Fruit fly (Drosophila melanogaster) whole organism, adult: ENCODE data around the gene Dic1.

Experiments
- CG11617 ChIP-seq: fragments of 200-800 bp; sonication (Bioruptor generic); optimal IDR thresholded peaks from 2 replicates; lab custom pipeline; 2017; ENCODE audit warnings: mild to moderate bottlenecking, missing biosample characterization, missing genetic modification reagents, missing genetic modification characterization
- CG12768 ChIP-seq: fragments of 200-800 bp; sonication (Bioruptor generic); optimal IDR thresholded peaks from 2 replicates; lab custom pipeline; 2017; ENCODE audit warnings: missing biosample characterization, missing genetic modification characterization, mild to moderate bottlenecking, moderate library complexity, missing genetic modification reagents
- CG14711 ChIP-seq: fragments of 200-800 bp; sonication (Bioruptor generic); optimal IDR thresholded peaks from 2 replicates; lab custom pipeline; 2018; ENCODE audit warnings: missing biosample characterization, mild to moderate bottlenecking, missing genetic modification characterization, moderate library complexity
- CG1620 ChIP-seq: fragments of 200-800 bp; sonication (Bioruptor generic); optimal IDR thresholded peaks from 2 replicates; lab custom pipeline; 2016; ENCODE audit warnings: missing biosample characterization, missing genetic modification characterization
- CG33017 ChIP-seq: fragments of 200-800 bp; sonication (Bioruptor generic); optimal IDR thresholded peaks from 2 replicates; lab custom pipeline; 2018; ENCODE audit warnings: missing biosample characterization, mild to moderate bottlenecking, missing genetic modification characterization, moderate library complexity
- CG5204 ChIP-seq: fragments of 200-800 bp; sonication (Bioruptor generic); optimal IDR thresholded peaks from 2 replicates; lab custom pipeline; 2016; ENCODE audit warnings: missing biosample characterization, missing genetic modification characterization
- CG7045 ChIP-seq: fragments of 200-800 bp; sonication (Bioruptor generic); optimal IDR thresholded peaks from 2 replicates; lab custom pipeline; 2017; ENCODE audit warnings: missing biosample characterization, mild to moderate bottlenecking, missing genetic modification characterization
- CG7101 ChIP-seq: fragments of 200-800 bp; sonication (Bioruptor generic); optimal IDR thresholded peaks from 2 replicates; lab custom pipeline; 2018; ENCODE audit warnings: missing biosample characterization, mild to moderate bottlenecking, missing genetic modification characterization, moderate library complexity
- Clk ChIP-seq: fragments of 200-800 bp; sonication (Bioruptor generic); optimal IDR thresholded peaks from 2 replicates; lab custom pipeline; 2017; ENCODE audit warnings: missing biosample characterization, missing genetic modification characterization
- Crg-1 ChIP-seq: fragments of 200-800 bp; sonication (Bioruptor generic); optimal IDR thresholded peaks from 2 replicates; lab custom pipeline; 2016; ENCODE audit warnings: missing biosample characterization, missing genetic modification characterization
- Hr96 ChIP-seq: fragments of 200-800 bp; sonication (Bioruptor generic); optimal IDR thresholded peaks from 2 replicates; lab custom pipeline; 2016; ENCODE audit warnings: missing biosample characterization, missing genetic modification characterization
- Mnt ChIP-seq: fragments of 200-800 bp; sonication (Bioruptor generic); optimal IDR thresholded peaks from 2 replicates; lab custom pipeline; 2016; ENCODE audit warnings: missing biosample characterization, mild to moderate bottlenecking, missing genetic modification characterization
- bab1 ChIP-seq: fragments of 200-800 bp; sonication (Bioruptor generic); optimal IDR thresholded peaks from 3 replicates; lab custom pipeline; 2019; ENCODE audit warnings: missing biosample characterization, mild to moderate bottlenecking, missing genetic modification characterization, moderate library complexity
- cic ChIP-seq: fragments of 200-800 bp; sonication (Bioruptor generic); optimal IDR thresholded peaks from 2 replicates; lab custom pipeline; 2017; ENCODE audit warnings: missing biosample characterization, mild to moderate bottlenecking, missing genetic modification characterization, moderate library complexity
- cnc ChIP-seq, 2 experiments: fragments of >200 bp; optimal IDR thresholded peaks; 2 replicates each; lab custom pipeline; 2017
- kay ChIP-seq: fragments of 200-800 bp; sonication (Bioruptor generic); peaks from one replicate; lab custom pipeline; 2016; ENCODE audit warnings: missing biosample characterization, missing genetic modification characterization, borderline replicate concordance
- ovo ChIP-seq: fragments of 200-800 bp; sonication (Bioruptor generic); optimal IDR thresholded peaks from 2 replicates; lab custom pipeline; 2016; ENCODE audit warnings: missing biosample characterization, missing genetic modification characterization
- pad ChIP-seq: fragments of 200-800 bp; sonication (Bioruptor generic); optimal IDR thresholded peaks from 3 replicates; lab custom pipeline; 2017; ENCODE audit warnings: missing biosample characterization, missing genetic modification characterization, mild to moderate bottlenecking, moderate library complexity, missing genetic modification reagents
- tj ChIP-seq: fragments of 200-800 bp; sonication (Bioruptor generic); optimal IDR thresholded peaks from 3 replicates; lab custom pipeline; 2017; ENCODE audit warnings: missing biosample characterization, mild to moderate bottlenecking, missing genetic modification characterization, moderate library complexity
- toe ChIP-seq: fragments of 200-800 bp; sonication (Bioruptor generic); optimal IDR thresholded peaks from 2 replicates; lab custom pipeline; 2016; ENCODE audit warnings: missing biosample characterization, missing genetic modification characterization

Gene Dic1

dm6 chr3R:13404841-13405441, 40.2 kb downstream of the Dic1 start, which contains the start of gene yellow-e3:
Gene yellow-e3 (minus strand): TSS chr3R:13404870.
- TF ChIP-seq kay (GFP tag; lab: Kevin White, UChicago) (peak; percentile 1), Clk (GFP tag; lab: Kevin White, UChicago) (no peak)

dm6 chr3R:13406898-13407297, 42.2 kb downstream of the Dic1 start, which contains the start of gene yellow-e2:
Gene yellow-e2 (minus strand): TSS chr3R:13406998.
- no peak for TF ChIP-seq CG5204 (GFP tag; lab: Kevin White, UChicago)
- no peak for TF ChIP-seq CG33017 (tag; lab: Kevin White, UChicago)
- TF ChIP-seq CG11617: no peak
- no peak for TF ChIP-seq Mnt
- TF ChIP-seq CG7101 (tag; lab: Kevin White, UChicago): no peak
- no peak for TF ChIP-seq toe (GFP tag; lab: Kevin White, UChicago)
- no peak for TF ChIP-seq pad
- TF ChIP-seq CG7045 (GFP tag; lab: Kevin White, UChicago): no peak

- TF ChIP-seq Mnt (no peak), ovo (GFP tag; lab: Kevin White, UChicago) (no peak), tj (GFP tag; lab: Kevin White, UChicago) (peak; percentile 26)
Observed at dm6 chr3R:13412704-13413103, 48.0 kb downstream of the Dic1 start.

- TF ChIP-seq pad: no peak
- no peak for TF ChIP-seq cic (GFP tag; lab: Kevin White, UChicago)
- TF ChIP-seq CG14711: no peak
- TF ChIP-seq Clk (GFP tag; lab: Kevin White, UChicago): no peak
- TF ChIP-seq Crg-1 (GFP tag; lab: Kevin White, UChicago): no peak
Observed at dm6 chr3R:13415186-13415585, 50.4 kb downstream of the Dic1 start, which contains the start of gene yellow-e. Gene yellow-e (minus strand): TSS chr3R:13415286.

dm6 chr3R:13417067-13417595, 52.4 kb downstream of the Dic1 start:
- no peak for TF ChIP-seq CG5204 (GFP tag; lab: Kevin White, UChicago)
- no peak for TF ChIP-seq CG14711
- no peak for TF ChIP-seq CG11617
- no peak for TF ChIP-seq toe (GFP tag; lab: Kevin White, UChicago)
- no peak for TF ChIP-seq cic (GFP tag; lab: Kevin White, UChicago)
- TF ChIP-seq Hr96 (GFP tag; lab: Kevin White, UChicago): no peak
- TF ChIP-seq CG33017 (tag; lab: Kevin White, UChicago): no peak
- TF ChIP-seq tj (GFP tag; lab: Kevin White, UChicago): no peak
- TF ChIP-seq bab1: no peak
- no peak for TF ChIP-seq cnc (optimal IDR thresholded peaks at IDR 0.05; lab: Kevin White, UChicago)
- TF ChIP-seq CG7045 (GFP tag; lab: Kevin White, UChicago): no peak
- no peak for TF ChIP-seq CG12768 (GFP tag; lab: Kevin White, UChicago)
- no peak for TF ChIP-seq Mnt
- no peak for TF ChIP-seq Clk (GFP tag; lab: Kevin White, UChicago)
- TF ChIP-seq CG1620 (GFP tag; lab: Kevin White, UChicago): no peak
- TF ChIP-seq CG7101 (tag; lab: Kevin White, UChicago): no peak
- no peak for TF ChIP-seq ovo (GFP tag; lab: Kevin White, UChicago)
